Worm (Caenorhabditis elegans): ENCODE results near the gene hadb-1.

- TF ChIP-seq W03F9.2 (tag; optimal IDR thresholded peaks at IDR 0.05) (peak; percentile 52), dao-5 (tag; optimal IDR thresholded peaks at IDR 0.05) (no peak), him-1 (tag; optimal IDR thresholded peaks at IDR 0.05) (no peak)
Observed at ce11 chrIII:8683679-8684263, 4.5 kb downstream of the hadb-1 start, which contains the start of gene fli-1.

Measured in whole organism, L4/young adult.